Fruit fly (Drosophila melanogaster) whole organism, embryonic: ENCODE measurements around the gene CG7724.

Experiments used
- Atf-2 ChIP-seq: fragments of 200-800 bp; sonication (Bioruptor generic); optimal IDR thresholded peaks from 2 replicates; lab custom pipeline; 2016; ENCODE audit warnings: missing biosample characterization, missing genetic modification characterization
- Bgb ChIP-seq: fragments of 200-800 bp; sonication (Bioruptor generic); IDR thresholded peaks from 2 replicates; pipeline ENCODE4 v1.3.6; 2022; ENCODE audit warnings: missing biosample characterization, missing genetic modification characterization; ENCODE audit not compliant: partially characterized antibody
- CG11696 ChIP-seq: fragments of 200-800 bp; sonication (Bioruptor generic); IDR thresholded peaks from 2 replicates; pipeline ENCODE4 v1.3.6; 2022; ENCODE audit warnings: missing biosample characterization, missing genetic modification characterization
- CG15601 ChIP-seq: fragments of 200-800 bp; sonication (Bioruptor generic); optimal IDR thresholded peaks from 3 replicates; lab custom pipeline; 2019; ENCODE audit warnings: missing biosample characterization, mild to moderate bottlenecking, missing genetic modification characterization, moderate library complexity
- CG8359 ChIP-seq: fragments of 200-800 bp; sonication (Bioruptor generic); optimal IDR thresholded peaks from 2 replicates; lab custom pipeline; 2017; ENCODE audit warnings: missing biosample characterization, mild to moderate bottlenecking, missing genetic modification characterization, borderline replicate concordance
- Dp ChIP-seq: fragments of 200-800 bp; sonication (Bioruptor generic); optimal IDR thresholded peaks from 2 replicates; lab custom pipeline; 2018; ENCODE audit warnings: missing biosample characterization, mild to moderate bottlenecking, missing genetic modification characterization, moderate library complexity
- Side ChIP-seq: fragments of 200-800 bp; sonication (Bioruptor generic); optimal IDR thresholded peaks from 2 replicates; lab custom pipeline; 2016; ENCODE audit warnings: missing biosample characterization, missing genetic modification characterization
- fd64A ChIP-seq: fragments of 200-800 bp; sonication (Bioruptor generic); optimal IDR thresholded peaks from 3 replicates; lab custom pipeline; 2018; ENCODE audit warnings: missing biosample characterization, mild to moderate bottlenecking, missing genetic modification characterization
- ttk ChIP-seq: fragments of 200-800 bp; sonication (Bioruptor generic); IDR thresholded peaks from 2 replicates; pipeline ENCODE4 v2.1.2; 2022; ENCODE audit warnings: missing biosample characterization, missing genetic modification characterization

DNA sequence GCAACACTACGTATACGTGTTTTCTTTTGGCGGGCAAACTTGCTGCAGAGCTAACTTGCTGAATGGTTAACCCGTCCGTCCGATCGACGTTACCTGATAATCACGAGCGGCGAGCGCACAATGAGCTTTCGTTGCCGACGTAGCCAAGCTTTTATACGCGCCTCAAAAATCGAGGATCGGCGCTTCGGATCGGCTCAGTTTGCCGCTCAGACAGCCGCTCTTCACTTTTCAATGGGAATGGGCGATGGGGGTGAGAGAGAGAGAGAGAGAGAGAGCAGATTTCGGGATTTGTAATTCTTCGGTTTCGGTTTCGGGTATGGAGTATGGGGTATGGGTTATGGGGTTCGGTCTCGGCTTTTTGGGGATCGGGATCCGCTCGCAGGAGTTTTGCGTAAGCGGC lies 23.4 kb upstream of the CG7724 start, which contains the start of gene Ilp8:
- no peak for TF ChIP-seq Side (GFP tag; lab: Kevin White, UChicago)
- no peak for TF ChIP-seq Dp (GFP tag; lab: Kevin White, UChicago)
- TF ChIP-seq Atf-2 (GFP tag; lab: Kevin White, UChicago), result no peak
- no peak for TF ChIP-seq CG15601 (tag; lab: Kevin White, UChicago)
- no peak for TF ChIP-seq ttk (GFP tag; lab: Robert Waterston, UW)
- TF ChIP-seq CG11696, result no peak
- TF ChIP-seq Bgb, result no peak
- no peak for TF ChIP-seq fd64A (GFP tag; lab: Kevin White, UChicago)
- TF ChIP-seq CG8359 (GFP tag; lab: Kevin White, UChicago), result no peak
